Fruit fly (Drosophila melanogaster) whole organism, embryonic: ENCODE measurements around the gene Cubn.

Experiments used
- CG12219 ChIP-seq: fragments of 200-800 bp; sonication (Bioruptor generic); optimal IDR thresholded peaks from 3 replicates; lab custom pipeline; 2018; ENCODE audit warnings: missing biosample characterization, mild to moderate bottlenecking, missing genetic modification characterization
- CG14014 ChIP-seq: fragments of 200-800 bp; sonication (Bioruptor generic); IDR thresholded peaks from 2 replicates; pipeline ENCODE4 v1.3.6; 2022; ENCODE audit warnings: missing biosample characterization, missing genetic modification characterization
- CG14667 ChIP-seq: fragments of 200-800 bp; sonication (Bioruptor generic); IDR thresholded peaks from 2 replicates; pipeline ENCODE4 v1.3.6; 2022; ENCODE audit warnings: missing biosample characterization, missing genetic modification characterization
- CG16863 ChIP-seq: fragments of 200-800 bp; sonication (Bioruptor generic); optimal IDR thresholded peaks from 3 replicates; lab custom pipeline; 2016; ENCODE audit warnings: missing biosample characterization, missing genetic modification characterization
- CG2129 ChIP-seq: fragments of 200-800 bp; sonication (Bioruptor generic); IDR thresholded peaks from 2 replicates; pipeline ENCODE4 v1.3.6; 2022; ENCODE audit warnings: missing biosample characterization, missing genetic modification characterization; ENCODE audit not compliant: partially characterized antibody
- CG2875 ChIP-seq: fragments of 200-800 bp; sonication (Bioruptor generic); optimal IDR thresholded peaks from 2 replicates; lab custom pipeline; 2017; ENCODE audit warnings: missing biosample characterization, mild to moderate bottlenecking, missing genetic modification characterization, missing genetic modification reagents
- CG30431 ChIP-seq: fragments of 200-800 bp; sonication (Bioruptor generic); optimal IDR thresholded peaks from 2 replicates; lab custom pipeline; 2017; ENCODE audit warnings: missing biosample characterization, missing genetic modification characterization
- CG3281 ChIP-seq: fragments of 200-800 bp; sonication (Bioruptor generic); optimal IDR thresholded peaks from 3 replicates; lab custom pipeline; 2017; ENCODE audit warnings: missing biosample characterization, mild to moderate bottlenecking, missing genetic modification characterization
- CG4282 ChIP-seq: fragments of 200-800 bp; sonication (Bioruptor generic); optimal IDR thresholded peaks from 2 replicates; lab custom pipeline; 2016; ENCODE audit warnings: missing biosample characterization, missing genetic modification characterization
- CG4854 ChIP-seq: fragments of 200-800 bp; sonication (Bioruptor generic); optimal IDR thresholded peaks from 2 replicates; lab custom pipeline; 2016; ENCODE audit warnings: missing biosample characterization, missing genetic modification characterization, inconsistent platforms
- CG6654 ChIP-seq: fragments of 200-800 bp; sonication (Bioruptor generic); optimal IDR thresholded peaks from 2 replicates; lab custom pipeline; 2017; ENCODE audit warnings: missing biosample characterization, mild to moderate bottlenecking, missing genetic modification characterization
- CG6689 ChIP-seq: fragments of 200-800 bp; sonication (Bioruptor generic); IDR thresholded peaks from 2 replicates; pipeline ENCODE4 v1.3.6; 2022; ENCODE audit warnings: missing biosample characterization, missing genetic modification characterization
- CG6854 ChIP-seq: fragments of 200-800 bp; sonication (Bioruptor generic); optimal IDR thresholded peaks from 3 replicates; lab custom pipeline; 2017; ENCODE audit warnings: missing biosample characterization, mild to moderate bottlenecking, missing genetic modification characterization
- CG7271 ChIP-seq: fragments of 200-800 bp; sonication (Bioruptor generic); optimal IDR thresholded peaks from 2 replicates; lab custom pipeline; 2018; ENCODE audit warnings: missing biosample characterization, mild to moderate bottlenecking, missing genetic modification characterization, moderate library complexity
- CG7745 ChIP-seq: fragments of 200-800 bp; sonication (Bioruptor generic); optimal IDR thresholded peaks from 2 replicates; lab custom pipeline; 2018; ENCODE audit warnings: missing biosample characterization, mild to moderate bottlenecking, missing genetic modification characterization, moderate library complexity
- CG8944 ChIP-seq: fragments of 200-800 bp; sonication (Bioruptor generic); optimal IDR thresholded peaks from 3 replicates; lab custom pipeline; 2016; ENCODE audit warnings: missing biosample characterization, missing genetic modification characterization
- D ChIP-seq, 2 experiments: fragments of 200-800 bp in 1 of 2; fragments of >200 bp in 1 of 2; sonication (Bioruptor generic) in 1 of 2; optimal IDR thresholded peaks; 2 replicates in 1 of 2; 3 replicates in 1 of 2; lab custom pipeline; 2017; ENCODE audit warnings: mild to moderate bottlenecking in 1 of 2, missing biosample characterization in 1 of 2, missing genetic modification characterization in 1 of 2, missing genetic modification reagents in 1 of 2
- Dref ChIP-seq: fragments of 200-800 bp; sonication (Bioruptor generic); IDR thresholded peaks from 2 replicates; pipeline ENCODE4 v1.3.6; 2022; ENCODE audit warnings: missing biosample characterization, missing genetic modification characterization
- Drgx ChIP-seq: fragments of 200-800 bp; sonication (Bioruptor generic); IDR thresholded peaks from 2 replicates; pipeline ENCODE4 v1.3.6; 2022; ENCODE audit warnings: missing biosample characterization, missing genetic modification characterization
- E2f2 ChIP-seq: fragments of 200-800 bp; sonication (Bioruptor generic); IDR thresholded peaks from 2 replicates; pipeline ENCODE4 v1.3.6; 2022; ENCODE audit warnings: missing biosample characterization, missing genetic modification characterization
- Ets97D ChIP-seq: fragments of 200-800 bp; sonication (Bioruptor generic); optimal IDR thresholded peaks from 3 replicates; lab custom pipeline; 2016; ENCODE audit warnings: missing biosample characterization, missing genetic modification characterization
- HLH4C ChIP-seq: fragments of 200-800 bp; sonication (Bioruptor generic); IDR thresholded peaks from 3 replicates; pipeline ENCODE4 v1.3.6; 2022; ENCODE audit warnings: missing biosample characterization, missing genetic modification characterization; ENCODE audit not compliant: partially characterized antibody
- Hr3 ChIP-seq: fragments of 200-800 bp; sonication (Bioruptor generic); optimal IDR thresholded peaks from 3 replicates; lab custom pipeline; 2016; ENCODE audit warnings: missing biosample characterization, missing genetic modification characterization
- Mrtf ChIP-seq: fragments of 200-800 bp; sonication (Bioruptor generic); IDR thresholded peaks from 3 replicates; pipeline ENCODE4 v1.3.6; 2022; ENCODE audit warnings: missing biosample characterization, missing genetic modification characterization
- Nf-YA ChIP-seq: fragments of 200-800 bp; sonication (Bioruptor generic); IDR thresholded peaks from 2 replicates; pipeline ENCODE4 v1.3.6; 2022; ENCODE audit warnings: missing biosample characterization, missing genetic modification characterization
- Oaz ChIP-seq: fragments of 200-800 bp; sonication (Bioruptor generic); IDR thresholded peaks from 2 replicates; pipeline ENCODE4 v1.3.6; 2022; ENCODE audit warnings: missing biosample characterization, missing genetic modification characterization
- Pdp1 ChIP-seq, 2 experiments: fragments of 200-800 bp; sonication (Bioruptor generic); optimal IDR thresholded peaks; 3 replicates each; lab custom pipeline; 2016; ENCODE audit warnings: missing biosample characterization in 2 of 2, missing genetic modification characterization in 2 of 2, mild to moderate bottlenecking in 1 of 2, moderate library complexity in 1 of 2
- Ptx1 ChIP-seq: fragments of 200-800 bp; sonication (Bioruptor generic); IDR thresholded peaks from 2 replicates; pipeline ENCODE4 v1.3.6; 2022; ENCODE audit warnings: missing biosample characterization, missing genetic modification characterization
- Side ChIP-seq: fragments of 200-800 bp; sonication (Bioruptor generic); optimal IDR thresholded peaks from 2 replicates; lab custom pipeline; 2016; ENCODE audit warnings: missing biosample characterization, missing genetic modification characterization
- ab ChIP-seq: fragments of 200-800 bp; sonication (Bioruptor generic); optimal IDR thresholded peaks from 2 replicates; lab custom pipeline; 2016; ENCODE audit warnings: missing biosample characterization, missing genetic modification characterization
- bbx ChIP-seq: fragments of 200-800 bp; sonication (Bioruptor generic); IDR thresholded peaks from 2 replicates; pipeline ENCODE4 v1.3.6; 2022; ENCODE audit warnings: missing biosample characterization, missing genetic modification characterization; ENCODE audit not compliant: partially characterized antibody
- br ChIP-seq: fragments of >200 bp; optimal IDR thresholded peaks from 2 replicates; lab custom pipeline; 2017
- cas ChIP-seq: fragments of 200-800 bp; sonication (Bioruptor generic); IDR thresholded peaks from 2 replicates; pipeline ENCODE4 v1.3.6; 2022; ENCODE audit warnings: missing biosample characterization, missing genetic modification characterization
- croc ChIP-seq: fragments of 200-800 bp; sonication (Bioruptor generic); conservative IDR thresholded peaks from 3 replicates; pipeline ENCODE4 v1.3.6; 2022; ENCODE audit warnings: missing biosample characterization, missing genetic modification characterization
- dysf ChIP-seq: fragments of 200-800 bp; sonication (Bioruptor generic); IDR thresholded peaks from 3 replicates; pipeline ENCODE4 v1.3.6; 2022; ENCODE audit warnings: missing biosample characterization, missing genetic modification characterization
- gro ChIP-seq: fragments of 200-800 bp; sonication (Bioruptor generic); optimal IDR thresholded peaks from 2 replicates; lab custom pipeline; 2016; ENCODE audit warnings: missing biosample characterization, missing genetic modification characterization
- inv ChIP-seq: fragments of 200-800 bp; sonication (Bioruptor generic); IDR thresholded peaks from 2 replicates; pipeline ENCODE4 v1.3.6; 2022; ENCODE audit warnings: missing biosample characterization, missing genetic modification characterization; ENCODE audit not compliant: partially characterized antibody
- jigr1 ChIP-seq: fragments of 200-800 bp; sonication (Bioruptor generic); IDR thresholded peaks from 3 replicates; pipeline ENCODE4 v1.3.6; 2022; ENCODE audit warnings: missing biosample characterization, missing genetic modification characterization
- lilli ChIP-seq: fragments of 200-800 bp; sonication (Bioruptor generic); optimal IDR thresholded peaks from 3 replicates; lab custom pipeline; 2016; ENCODE audit warnings: missing biosample characterization, missing genetic modification characterization
- lola ChIP-seq, 3 experiments: fragments of >200 bp in 2 of 3; fragments of 200-800 bp in 1 of 3; sonication (Bioruptor generic) in 1 of 3; optimal IDR thresholded peaks; 2 replicates each; lab custom pipeline; 2017 to 2019; ENCODE audit warnings: missing biosample characterization in 3 of 3, missing genetic modification characterization in 3 of 3, mild to moderate bottlenecking in 1 of 3, moderate library complexity in 1 of 3
- mirr ChIP-seq: fragments of 200-800 bp; sonication (Bioruptor generic); optimal IDR thresholded peaks from 3 replicates; lab custom pipeline; 2018; ENCODE audit warnings: missing biosample characterization, mild to moderate bottlenecking, missing genetic modification characterization
- nerfin-1 ChIP-seq: fragments of 200-800 bp; sonication (Bioruptor generic); optimal IDR thresholded peaks from 3 replicates; lab custom pipeline; 2019; ENCODE audit warnings: missing biosample characterization, mild to moderate bottlenecking, missing genetic modification characterization, moderate library complexity
- oc ChIP-seq: fragments of 200-800 bp; sonication (Bioruptor generic); optimal IDR thresholded peaks from 2 replicates; lab custom pipeline; 2018; ENCODE audit warnings: missing biosample characterization, mild to moderate bottlenecking, missing genetic modification characterization, moderate library complexity
- peb ChIP-seq: fragments of 200-800 bp; sonication (Bioruptor generic); IDR thresholded peaks from 2 replicates; pipeline ENCODE4 v1.3.6; 2022; ENCODE audit warnings: missing biosample characterization, missing genetic modification characterization
- pros ChIP-seq: fragments of 200-800 bp; sonication (Bioruptor generic); optimal IDR thresholded peaks from 3 replicates; lab custom pipeline; 2019; ENCODE audit warnings: missing biosample characterization, mild to moderate bottlenecking, missing genetic modification characterization, moderate library complexity
- ranshi ChIP-seq: fragments of 200-800 bp; sonication (Bioruptor generic); IDR thresholded peaks from 2 replicates; pipeline ENCODE4 v1.3.6; 2022; ENCODE audit warnings: missing biosample characterization, missing genetic modification characterization
- run ChIP-seq: fragments of 200-800 bp; sonication (Bioruptor generic); optimal IDR thresholded peaks from 3 replicates; lab custom pipeline; 2018; ENCODE audit warnings: missing biosample characterization, mild to moderate bottlenecking, missing genetic modification characterization
- sens ChIP-seq: fragments of 200-800 bp; sonication (Bioruptor generic); peaks from one replicate; lab custom pipeline; 2016; ENCODE audit warnings: missing biosample characterization, missing genetic modification characterization
- trem ChIP-seq: fragments of 200-800 bp; optimal IDR thresholded peaks from 3 replicates; lab custom pipeline; 2019; ENCODE audit warnings: missing biosample characterization, mild to moderate bottlenecking, missing genetic modification characterization, moderate library complexity

The Cubn gene

dm6 chrX:9578696-9579509 is 7.8 kb upstream of the Cubn start (continued):
- TF ChIP-seq CG2875 (peak; percentile 99), CG30431 (GFP tag; lab: Kevin White, UChicago) (peak; percentile 99), Oaz (GFP tag; lab: Robert Waterston, UW) (peak; percentile 92), sens (GFP tag; lab: Kevin White, UChicago) (peak; percentile 100), Nf-YA (GFP tag; lab: Robert Waterston, UW) (peak; percentile 94), nerfin-1 (peak; percentile 93), CG6689 (GFP tag; lab: Robert Waterston, UW) (peak; percentile 98), peb (GFP tag; lab: Robert Waterston, UW) (peak; percentile 98), CG16863 (peak; percentile 99), dysf (peak; percentile 99), E2f2 (GFP tag; lab: Robert Waterston, UW) (peak; percentile 83), jigr1 (GFP tag; lab: Robert Waterston, UW) (peak; percentile 97), D (optimal IDR thresholded peaks at IDR 0.05; lab: Kevin White, UChicago) (no peak), D (GFP tag; optimal IDR thresholded peaks at IDR 0.05; lab: Kevin White, UChicago) (peak; percentile 99), pros (GFP tag; lab: Kevin White, UChicago) (peak; percentile 89), CG3281 (GFP tag; lab: Kevin White, UChicago) (peak; percentile 94), CG6854 (GFP tag; lab: Kevin White, UChicago) (peak; percentile 93), CG12219 (GFP tag; lab: Kevin White, UChicago) (peak; percentile 97), Ptx1 (GFP tag; lab: Robert Waterston, UW) (peak; percentile 98), ab (GFP tag; lab: Kevin White, UChicago) (peak; percentile 96), croc (peak; percentile 99), Mrtf (GFP tag; lab: Robert Waterston, UW) (peak; percentile 98), Side (GFP tag; lab: Kevin White, UChicago) (peak; percentile 98), Drgx (GFP tag; lab: Robert Waterston, UW) (peak; percentile 98), ranshi (GFP tag; lab: Robert Waterston, UW) (peak; percentile 99), CG4282 (GFP tag; lab: Kevin White, UChicago) (peak; percentile 95), CG7271 (tag; lab: Kevin White, UChicago) (peak; percentile 86), Pdp1 (GFP tag; optimal IDR thresholded peaks at IDR 0.05; lab: Kevin White, UChicago) (peak; percentile 97 to 99), bbx (GFP tag; lab: Robert Waterston, UW) (no peak), CG14667 (peak; percentile 99), Dref (GFP tag; lab: Robert Waterston, UW) (peak; percentile 48), Hr3 (GFP tag; lab: Kevin White, UChicago) (peak; percentile 99), CG14014 (GFP tag; lab: Robert Waterston, UW) (peak; percentile 98), HLH4C (GFP tag; lab: Robert Waterston, UW) (no peak), CG8944 (GFP tag; lab: Kevin White, UChicago) (peak; percentile 98), gro (peak; percentile 98), trem (tag; lab: Kevin White, UChicago) (peak; percentile 95), run (tag; lab: Kevin White, UChicago) (peak; percentile 92), lola (GFP tag; optimal IDR thresholded peaks at IDR 0.05; lab: Kevin White, UChicago) (peak in 1 of 3 experiments; percentile 99), mirr (GFP tag; lab: Kevin White, UChicago) (peak; percentile 65), CG4854 (GFP tag; lab: Kevin White, UChicago) (peak; percentile 96), oc (peak; percentile 99), Ets97D (peak; percentile 93), CG6654 (GFP tag; lab: Kevin White, UChicago) (peak; percentile 91), cas (GFP tag; lab: Robert Waterston, UW) (peak; percentile 95), CG2129 (GFP tag; lab: Robert Waterston, UW) (no peak), br (no peak), lilli (GFP tag; lab: Kevin White, UChicago) (peak; percentile 99), CG7745 (tag; lab: Kevin White, UChicago) (peak; percentile 91), inv (no peak)
